Fruit fly (Drosophila melanogaster): ENCODE data around the gene Eig71Ea.

DNA sequence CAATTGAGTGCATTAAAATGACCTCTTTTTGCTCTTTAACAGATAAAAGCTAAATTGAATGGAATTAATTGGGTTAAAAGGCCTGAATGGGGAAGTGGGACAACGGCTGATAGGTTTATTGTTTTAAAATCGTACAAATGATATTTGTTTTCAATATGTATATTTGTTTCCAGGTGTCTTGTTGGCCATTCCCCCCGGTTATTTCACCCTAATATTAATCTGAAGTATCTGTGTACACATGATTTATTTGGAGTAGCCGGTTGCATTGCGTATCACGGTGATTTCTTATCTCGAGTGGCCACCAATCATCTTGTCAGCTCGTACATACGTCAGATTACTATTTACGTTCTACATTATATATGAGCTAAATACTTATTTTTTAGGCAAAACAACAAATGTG lies 13.1 kb downstream of the Eig71Ea start:
- TF ChIP-seq Smox (GFP tag; optimal IDR thresholded peaks at IDR 0.05) (no peak), dac (GFP tag; optimal IDR thresholded peaks at IDR 0.05) (no peak), eg (GFP tag; IDR thresholded peaks at IDR 0.05) (no peak), CG8319 (GFP tag; optimal IDR thresholded peaks at IDR 0.05) (no peak)

Measured in whole organism, prepupa.